Worm (Caenorhabditis elegans): ENCODE data around the gene F01G10.6.

The F01G10.6 gene

ce11 chrIV:10216704-10217296 is 10.6 kb downstream of the F01G10.6 start:
- TF ChIP-seq pqm-1 (tag; optimal IDR thresholded peaks at IDR 0.05) (no peak), C08G9.2 (tag; optimal IDR thresholded peaks at IDR 0.05) (no peak), hlh-15 (tag; optimal IDR thresholded peaks at IDR 0.05) (no peak), fkh-10 (GFP tag; optimal IDR thresholded peaks at IDR 0.05) (no peak), elt-4 (tag; optimal IDR thresholded peaks at IDR 0.05) (peak; percentile 52), elt-2 (tag; optimal IDR thresholded peaks at IDR 0.05) (no peak), F13H6.1 (tag; optimal IDR thresholded peaks at IDR 0.05) (no peak), nhr-232 (tag; optimal IDR thresholded peaks at IDR 0.05) (peak; percentile 10)

DNA sequence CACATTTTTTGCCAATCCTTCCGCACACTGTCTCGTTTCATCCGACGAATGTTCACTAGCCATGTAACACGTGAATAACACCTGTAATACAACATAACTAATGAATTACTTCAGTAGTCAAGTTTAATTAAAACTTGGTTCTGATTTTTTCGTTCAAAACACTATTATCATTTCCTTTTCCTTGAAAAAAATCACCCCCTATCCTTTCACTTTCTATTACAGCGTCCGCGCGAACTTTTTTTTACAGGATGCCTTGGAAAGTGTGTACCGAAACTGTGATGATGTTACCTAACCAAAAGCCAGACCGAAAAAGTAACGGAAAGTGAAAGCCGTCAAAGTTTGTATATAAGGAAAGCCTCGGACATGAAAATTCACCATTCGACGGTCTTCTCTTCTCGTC is 11.4 kb downstream of the F01G10.6 start, which contains the start of gene col-124:
Gene col-124 (plus strand): TSS at position 374 of the 400 bp plus-strand sequence.
- TF ChIP-seq ref-2 (tag; optimal IDR thresholded peaks at IDR 0.05) (no peak), ahr-1 (tag; optimal IDR thresholded peaks at IDR 0.05) (no peak), unc-3 (GFP tag; conservative IDR thresholded peaks at IDR 0.05) (no peak), unc-3 (tag; optimal IDR thresholded peaks at IDR 0.05) (no peak), hlh-13 (GFP tag; optimal IDR thresholded peaks at IDR 0.05) (no peak), tbx-7 (tag; optimal IDR thresholded peaks at IDR 0.05) (no peak), ceh-30 (tag; optimal IDR thresholded peaks at IDR 0.05) (no peak), pqm-1 (tag; optimal IDR thresholded peaks at IDR 0.05) (no peak), K09A11.1 (tag; optimal IDR thresholded peaks at IDR 0.05; ENCODE audit: insufficient read depth) (no peak), hlh-30 (tag; optimal IDR thresholded peaks at IDR 0.05; ENCODE audit: insufficient read depth) (no peak), ceh-19 (GFP tag; optimal IDR thresholded peaks at IDR 0.05) (no peak), ttx-3 (tag; optimal IDR thresholded peaks at IDR 0.05) (no peak), hlh-6 (tag; optimal IDR thresholded peaks at IDR 0.05) (no peak), sox-4 (tag; optimal IDR thresholded peaks at IDR 0.05) (no peak), pha-4 (tag; optimal IDR thresholded peaks at IDR 0.05) (no peak), tbx-2 (tag; optimal IDR thresholded peaks at IDR 0.05) (no peak), fax-1 (tag; optimal IDR thresholded peaks at IDR 0.05) (no peak)

ce11 chrIV:10215393-10215792 is 12.0 kb downstream of the F01G10.6 start:
- TF ChIP-seq hlh-13 (GFP tag; optimal IDR thresholded peaks at IDR 0.05) (no peak), gmeb-2 (tag; optimal IDR thresholded peaks at IDR 0.05) (no peak), pat-9 (tag; optimal IDR thresholded peaks at IDR 0.05) (no peak), ceh-45 (GFP tag; IDR thresholded peaks at IDR 0.05) (no peak), npax-4 (tag; optimal IDR thresholded peaks at IDR 0.05) (no peak), ahr-1 (tag; optimal IDR thresholded peaks at IDR 0.05) (no peak), pros-1 (tag; optimal IDR thresholded peaks at IDR 0.05) (no peak), pag-3 (tag; optimal IDR thresholded peaks at IDR 0.05; ENCODE audit: borderline replicate concordance) (no peak), unc-86 (tag; optimal IDR thresholded peaks at IDR 0.05) (no peak)

- no peak for TF ChIP-seq C08G9.2 (tag; optimal IDR thresholded peaks at IDR 0.05)
- no peak for TF ChIP-seq madf-2 (tag; optimal IDR thresholded peaks at IDR 0.05)
- no peak for TF ChIP-seq eyg-1 (tag; optimal IDR thresholded peaks at IDR 0.05)
- TF ChIP-seq ceh-9 (tag; optimal IDR thresholded peaks at IDR 0.05), result no peak
- no peak for TF ChIP-seq tbx-7 (tag; optimal IDR thresholded peaks at IDR 0.05)
- TF ChIP-seq tbx-2 (tag; optimal IDR thresholded peaks at IDR 0.05), result no peak
- TF ChIP-seq unc-86 (tag; optimal IDR thresholded peaks at IDR 0.05), result no peak
- TF ChIP-seq nhr-232 (tag; optimal IDR thresholded peaks at IDR 0.05), result no peak
- no peak for TF ChIP-seq odd-2 (tag; optimal IDR thresholded peaks at IDR 0.05)
- no peak for TF ChIP-seq sdc-2 (tag; optimal IDR thresholded peaks at IDR 0.05)
- no peak for TF ChIP-seq sox-4 (tag; optimal IDR thresholded peaks at IDR 0.05)
- TF ChIP-seq K09A11.1 (tag; optimal IDR thresholded peaks at IDR 0.05; ENCODE audit: insufficient read depth), result no peak
- TF ChIP-seq ceh-30 (tag; optimal IDR thresholded peaks at IDR 0.05), result no peak
- no peak for TF ChIP-seq unc-3 (GFP tag; conservative IDR thresholded peaks at IDR 0.05)
- TF ChIP-seq unc-3 (tag; optimal IDR thresholded peaks at IDR 0.05), result no peak
- no peak for TF ChIP-seq ttx-3 (tag; optimal IDR thresholded peaks at IDR 0.05)
- TF ChIP-seq pax-1 (tag; optimal IDR thresholded peaks at IDR 0.05), result no peak
These were observed 12.6 kb downstream of the F01G10.6 start, which contains the start of gene abt-1 for ce11 chrIV:10214811-10215210. Gene abt-1 (minus strand): TSS chrIV:10214911.

All from whole organism, late embryonic.